Worm (Caenorhabditis elegans) whole organism, L1 larva: ENCODE data around the gene C50E10.2.

Experiments
- alr-1 ChIP-seq: fragments of 200-800 bp; sonication (Bioruptor generic); optimal IDR thresholded peaks from 2 replicates; lab custom pipeline; 2018; ENCODE audit warnings: borderline replicate concordance, mild to moderate bottlenecking, missing genetic modification characterization, missing compliant biosample characterization
- aly-2 ChIP-seq: fragments of 150-350 bp; optimal IDR thresholded peaks from 2 replicates; lab custom pipeline; 2014; ENCODE audit warnings: missing biosample characterization, missing genetic modification characterization
- ceh-63 ChIP-seq: fragments of 200-800 bp; sonication (Bioruptor generic); optimal IDR thresholded peaks from 2 replicates; lab custom pipeline; 2018; ENCODE audit warnings: mild to moderate bottlenecking, missing genetic modification characterization, missing compliant biosample characterization
- ces-1 ChIP-seq: fragments of 150-350 bp; optimal IDR thresholded peaks from 2 replicates; lab custom pipeline; 2014; ENCODE audit warnings: missing biosample characterization, missing genetic modification reagents, missing genetic modification characterization
- efl-1 ChIP-seq, 4 experiments: fragments of 150-350 bp; optimal IDR thresholded peaks in 3 of 4; peaks in 1 of 4; 1 replicate in 1 of 4; 2 replicates in 3 of 4; lab custom pipeline; 2014; ENCODE audit warnings: missing biosample characterization in 2 of 4, missing genetic modification characterization in 2 of 4, missing genetic modification reagents in 2 of 4
- elt-2 ChIP-seq: sonication (generic microtip); optimal IDR thresholded peaks from 2 replicates; lab custom pipeline; 2016; ENCODE audit warnings: missing genetic modification characterization, mild to moderate bottlenecking, inconsistent platforms, missing compliant biosample characterization, missing genetic modification reagents
- elt-3 ChIP-seq, 6 experiments: fragments of 150-350 bp in 1 of 6; sonication (generic microtip); optimal IDR thresholded peaks; 2 replicates each; lab custom pipeline; 2017 to 2018; ENCODE audit warnings: missing biosample characterization in 6 of 6, missing genetic modification characterization in 6 of 6, inconsistent platforms in 1 of 6
- hlh-17 ChIP-seq: fragments of 200-800 bp; sonication (Bioruptor generic); optimal IDR thresholded peaks from 2 replicates; lab custom pipeline; 2018; ENCODE audit warnings: missing genetic modification characterization, mild to moderate bottlenecking, missing compliant biosample characterization, moderate library complexity, borderline replicate concordance
- isw-1 ChIP-seq: fragments of 200-800 bp; sonication (Bioruptor generic); IDR thresholded peaks from 2 replicates; pipeline ENCODE4 v1.3.6; 2022; ENCODE audit warnings: missing genetic modification characterization, missing compliant biosample characterization
- lin-13 ChIP-seq: fragments of 150-350 bp; optimal IDR thresholded peaks from 2 replicates; lab custom pipeline; 2014; ENCODE audit warnings: missing biosample characterization, missing genetic modification reagents, missing genetic modification characterization
- lin-14 ChIP-seq: fragments of 200-800 bp; sonication (Bioruptor generic); optimal IDR thresholded peaks from 2 replicates; lab custom pipeline; 2018; ENCODE audit warnings: mild to moderate bottlenecking, missing genetic modification characterization, moderate library complexity, missing compliant biosample characterization
- lin-15B ChIP-seq: fragments of 150-350 bp; sonication (generic microtip); optimal IDR thresholded peaks from 3 replicates; lab custom pipeline; 2014; ENCODE audit warnings: missing biosample characterization, missing genetic modification characterization
- lin-35 ChIP-seq, 2 experiments: fragments of 150-350 bp; optimal IDR thresholded peaks; 2 replicates each; lab custom pipeline; 2014; ENCODE audit warnings: missing biosample characterization in 2 of 2, missing genetic modification characterization in 2 of 2, missing genetic modification reagents in 2 of 2
- lin-39 ChIP-seq: fragments of 150-350 bp; optimal IDR thresholded peaks from 2 replicates; lab custom pipeline; 2014; ENCODE audit warnings: missing biosample characterization, missing genetic modification reagents, missing genetic modification characterization
- lsy-2 ChIP-seq, 2 experiments: fragments of 150-350 bp; optimal IDR thresholded peaks; 2 replicates each; lab custom pipeline; 2014; ENCODE audit warnings: missing biosample characterization in 2 of 2, missing genetic modification characterization in 2 of 2
- mef-2 ChIP-seq: fragments of 150-350 bp; optimal IDR thresholded peaks from 2 replicates; lab custom pipeline; 2014; ENCODE audit warnings: missing biosample characterization, missing genetic modification characterization
- nhr-12 ChIP-seq: sonication (generic microtip); optimal IDR thresholded peaks from 2 replicates; lab custom pipeline; 2017; ENCODE audit warnings: missing biosample characterization, missing genetic modification characterization
- nhr-19 ChIP-seq: fragments of 200-800 bp; sonication (Bioruptor generic); conservative IDR thresholded peaks from 2 replicates; pipeline ENCODE4 v1.3.6; 2022; ENCODE audit warnings: missing genetic modification characterization, missing compliant biosample characterization
- nhr-47 ChIP-seq: sonication (generic microtip); optimal IDR thresholded peaks from 2 replicates; lab custom pipeline; 2016; ENCODE audit warnings: mild to moderate bottlenecking, missing genetic modification characterization, moderate library complexity, missing compliant biosample characterization
- nhr-76 ChIP-seq: sonication (generic microtip); optimal IDR thresholded peaks from 2 replicates; lab custom pipeline; 2017; ENCODE audit warnings: missing biosample characterization, missing genetic modification characterization
- nhr-77 ChIP-seq: fragments of 150-350 bp; optimal IDR thresholded peaks from 2 replicates; lab custom pipeline; 2014; ENCODE audit warnings: missing biosample characterization, missing genetic modification characterization
- nhr-85 ChIP-seq: sonication (generic microtip); peaks from one replicate; lab custom pipeline; 2016; ENCODE audit warnings: missing genetic modification characterization, inconsistent platforms, missing compliant biosample characterization
- pag-3 ChIP-seq: sonication (generic microtip); optimal IDR thresholded peaks from 2 replicates; lab custom pipeline; 2017; ENCODE audit warnings: missing genetic modification characterization, mild to moderate bottlenecking, missing compliant biosample characterization, antibody characterized with exemption, borderline replicate concordance; ENCODE audit not compliant: insufficient read depth
- pqm-1 ChIP-seq: sonication (generic microtip); optimal IDR thresholded peaks from 3 replicates; lab custom pipeline; 2017; ENCODE audit warnings: missing biosample characterization, missing genetic modification characterization
- skn-1 ChIP-seq: fragments of 150-350 bp; optimal IDR thresholded peaks from 2 replicates; lab custom pipeline; 2014; ENCODE audit warnings: missing biosample characterization, missing genetic modification characterization
- snpc-4 ChIP-seq: fragments of 150-350 bp; optimal IDR thresholded peaks from 2 replicates; lab custom pipeline; 2014; ENCODE audit warnings: missing biosample characterization, missing genetic modification characterization
- sup-37 ChIP-seq: fragments of 200-800 bp; sonication (Bioruptor generic); optimal IDR thresholded peaks from 2 replicates; lab custom pipeline; 2018; ENCODE audit warnings: mild to moderate bottlenecking, missing genetic modification characterization, missing compliant biosample characterization
- tbx-2 ChIP-seq: sonication (generic microtip); optimal IDR thresholded peaks from 2 replicates; lab custom pipeline; 2016; ENCODE audit warnings: missing genetic modification characterization, missing compliant biosample characterization
- unc-130 ChIP-seq: fragments of 150-350 bp; optimal IDR thresholded peaks from 2 replicates; lab custom pipeline; 2017; ENCODE audit warnings: missing biosample characterization, missing genetic modification characterization, inconsistent platforms
- unc-62 ChIP-seq: fragments of 150-350 bp; optimal IDR thresholded peaks from 2 replicates; lab custom pipeline; 2014; ENCODE audit warnings: missing biosample characterization, missing genetic modification reagents, missing genetic modification characterization
- unc-86 ChIP-seq: sonication (generic microtip); optimal IDR thresholded peaks from 2 replicates; lab custom pipeline; 2016; ENCODE audit warnings: missing genetic modification characterization, missing compliant biosample characterization
- vab-15 ChIP-seq: sonication (generic microtip); optimal IDR thresholded peaks from 2 replicates; lab custom pipeline; 2017; ENCODE audit warnings: missing genotype, mild to moderate bottlenecking, missing genetic modification characterization, missing compliant biosample characterization
- xbp-1 ChIP-seq: sonication (generic microtip); optimal IDR thresholded peaks from 2 replicates; lab custom pipeline; 2016; ENCODE audit warnings: missing genetic modification characterization, missing compliant biosample characterization
- zag-1 ChIP-seq: fragments of 150-350 bp; optimal IDR thresholded peaks from 2 replicates; lab custom pipeline; 2014; ENCODE audit warnings: missing biosample characterization, missing genetic modification characterization
- zip-4 ChIP-seq: fragments of 200-800 bp; sonication (Bioruptor generic); optimal IDR thresholded peaks from 2 replicates; lab custom pipeline; 2018; ENCODE audit warnings: mild to moderate bottlenecking, missing genetic modification characterization, moderate library complexity, missing compliant biosample characterization
- ztf-4 ChIP-seq: fragments of 150-350 bp; optimal IDR thresholded peaks from 2 replicates; lab custom pipeline; 2014; ENCODE audit warnings: missing biosample characterization, missing genetic modification characterization

The C50E10.2 gene

DNA sequence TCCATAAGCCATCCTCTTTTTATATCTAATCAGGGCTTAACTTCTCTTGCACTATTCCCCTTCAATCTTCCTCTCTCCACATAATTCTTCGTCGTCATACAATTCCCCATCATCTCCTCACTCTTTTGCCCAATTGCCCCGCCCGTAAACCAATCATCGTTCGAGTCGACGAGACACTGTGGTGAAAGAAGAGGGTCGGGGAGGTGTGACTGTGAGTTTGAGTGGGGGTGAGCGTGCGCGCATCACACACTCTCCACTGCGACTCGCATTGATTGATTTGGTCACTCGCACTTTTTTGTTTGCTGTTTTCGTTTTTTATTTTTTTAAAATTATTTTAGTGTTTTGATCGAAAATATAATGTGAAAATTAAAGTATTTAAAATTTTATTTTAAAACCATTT lies 29.6 kb upstream of the C50E10.2 start (continued):
- TF ChIP-seq nhr-85 (peak; percentile 68), vab-15 (tag; lab: Kevin White, UChicago) (no peak), alr-1 (no peak), xbp-1 (tag; lab: Kevin White, UChicago) (peak; percentile 73), hlh-17 (GFP tag; lab: Kevin White, UChicago) (no peak), unc-62 (GFP tag; lab: Kevin White, UChicago) (no peak), ztf-4 (tag; lab: Kevin White, UChicago) (no peak), snpc-4 (tag; lab: Kevin White, UChicago) (peak; percentile 25), lsy-2 (tag; optimal IDR thresholded peaks at IDR 0.05; lab: Kevin White, UChicago) (peak; percentile 91 to 95), nhr-76 (tag; lab: Kevin White, UChicago) (no peak), lin-13 (GFP tag; lab: Kevin White, UChicago) (peak; percentile 64), isw-1 (peak; percentile 64)

ce11 chrII:12335430-12335829 lies 25.9 kb upstream of the C50E10.2 start, which contains the start of gene sre-52:
Gene sre-52 (plus strand): TSS chrII:12335730.
- TF ChIP-seq ztf-4 (tag; lab: Kevin White, UChicago): no peak
- TF ChIP-seq unc-130 (tag; lab: Kevin White, UChicago): no peak

DNA sequence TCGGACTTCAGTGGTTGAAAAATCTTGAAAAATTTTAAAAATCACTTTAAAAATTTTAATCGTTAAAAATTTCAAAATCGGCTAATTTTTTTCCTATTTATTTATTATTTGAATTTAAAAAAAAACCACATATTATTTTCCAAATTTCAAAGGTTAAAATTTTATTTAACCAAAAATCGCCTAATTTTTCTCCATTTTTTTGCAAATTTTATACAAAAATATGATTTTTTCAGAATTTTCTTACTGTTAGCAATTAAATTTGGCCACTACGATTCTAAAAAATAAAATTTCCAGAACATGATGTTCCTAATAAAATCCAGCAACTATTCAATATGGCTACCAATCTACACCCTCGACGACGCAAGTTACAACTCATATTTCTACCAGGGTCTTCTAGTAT lies 23.1 kb upstream of the C50E10.2 start, which contains the start of gene sre-54:
Gene sre-54 (plus strand): TSS at position 301 of the 400 bp plus-strand sequence.
- no peak for TF ChIP-seq elt-2 (tag; lab: Kevin White, UChicago)
- TF ChIP-seq skn-1 (tag; lab: Kevin White, UChicago): no peak
- no peak for TF ChIP-seq aly-2 (tag; lab: Kevin White, UChicago)
- no peak for TF ChIP-seq alr-1
- TF ChIP-seq nhr-12 (tag; lab: Kevin White, UChicago): no peak
- TF ChIP-seq lin-35 (GFP tag; optimal IDR thresholded peaks at IDR 0.05; lab: Kevin White, UChicago): no peak
- no peak for TF ChIP-seq ceh-63 (GFP tag; lab: Kevin White, UChicago)
- TF ChIP-seq ces-1 (GFP tag; lab: Kevin White, UChicago): no peak
- TF ChIP-seq nhr-19 (GFP tag; lab: Robert Waterston, UW): no peak
- no peak for TF ChIP-seq lin-15B (tag; lab: Kevin White, UChicago)
- no peak for TF ChIP-seq zip-4
- TF ChIP-seq nhr-85: no peak
- no peak for TF ChIP-seq efl-1 (optimal IDR thresholded peaks at IDR 0.05; lab: Kevin White, UChicago)
- TF ChIP-seq efl-1 (GFP tag; optimal IDR thresholded peaks at IDR 0.05 in 1 of 2; lab: Kevin White, UChicago): no peak

ce11 chrII:12328994-12329393 lies 19.5 kb upstream of the C50E10.2 start, which contains the start of gene sre-55:
Gene sre-55 (plus strand): TSS chrII:12329294.
- no peak for TF ChIP-seq lin-14 (GFP tag; lab: Kevin White, UChicago)
- no peak for TF ChIP-seq aly-2 (tag; lab: Kevin White, UChicago)
- no peak for TF ChIP-seq tbx-2
- TF ChIP-seq elt-3 (tag; optimal IDR thresholded peaks at IDR 0.05; lab: Kevin White, UChicago): no peak
- TF ChIP-seq nhr-12 (tag; lab: Kevin White, UChicago): no peak
- TF ChIP-seq unc-86 (tag; lab: Kevin White, UChicago): no peak
- TF ChIP-seq pqm-1 (tag; lab: Kevin White, UChicago): no peak
- TF ChIP-seq nhr-77 (tag; lab: Kevin White, UChicago): no peak
- no peak for TF ChIP-seq ztf-4 (tag; lab: Kevin White, UChicago)
- TF ChIP-seq pag-3 (tag; lab: Kevin White, UChicago): no peak
- TF ChIP-seq lin-39 (tag; lab: Kevin White, UChicago): no peak

DNA sequence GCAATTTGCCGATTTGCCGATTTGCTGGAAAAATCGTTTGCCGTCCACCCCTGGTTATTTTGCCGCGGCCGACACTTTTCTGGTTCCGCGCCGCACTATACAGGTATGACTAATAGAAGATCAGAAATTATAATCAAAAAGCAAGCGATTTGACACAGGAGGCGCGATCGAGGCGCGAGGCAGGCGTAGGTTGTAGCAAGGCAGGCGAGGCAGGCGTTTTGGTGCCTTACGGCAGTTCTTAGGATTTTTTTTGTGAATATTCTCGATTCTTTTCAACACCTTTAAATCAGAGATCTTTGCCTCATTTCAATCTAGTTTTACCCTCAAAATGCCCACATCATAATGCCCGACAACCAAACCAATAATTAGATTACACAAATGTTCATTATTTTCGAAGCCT lies 14.6 kb upstream of the C50E10.2 start, which contains the start of gene sre-56:
Gene sre-56 (plus strand): TSS at position 301 of the 400 bp plus-strand sequence.
- TF ChIP-seq mef-2: no peak
- TF ChIP-seq nhr-47 (tag; lab: Kevin White, UChicago): no peak
- no peak for TF ChIP-seq zag-1 (tag; lab: Kevin White, UChicago)
- no peak for TF ChIP-seq unc-130 (tag; lab: Kevin White, UChicago)
- no peak for TF ChIP-seq sup-37 (GFP tag; lab: Kevin White, UChicago)
